Worm (Caenorhabditis elegans) whole organism, young adult: ENCODE measurements around the gene F09E10.5.

Experiments used
- B0261.1 ChIP-seq: sonication (generic microtip); optimal IDR thresholded peaks from 2 replicates; lab custom pipeline; 2016; ENCODE audit warnings: mild to moderate bottlenecking, missing genetic modification characterization, moderate library complexity, missing compliant biosample characterization
- C06A6.2 ChIP-seq: fragments of 200-800 bp; sonication (Bioruptor generic); conservative IDR thresholded peaks from 2 replicates; pipeline ENCODE4 v1.3.6; 2022; ENCODE audit warnings: missing genetic modification characterization, missing compliant biosample characterization
- F22D6.2 ChIP-seq: sonication (generic microtip); optimal IDR thresholded peaks from 2 replicates; lab custom pipeline; 2016; ENCODE audit warnings: mild to moderate bottlenecking, missing genetic modification characterization, missing compliant biosample characterization
- F39B2.1 ChIP-seq: fragments of 200-800 bp; sonication (Bioruptor generic); IDR thresholded peaks from 2 replicates; pipeline ENCODE4 v1.3.6; 2022; ENCODE audit warnings: missing genetic modification reagents, missing genetic modification characterization, missing compliant biosample characterization
- F57A8.1 ChIP-seq: fragments of 200-800 bp; sonication (Bioruptor generic); optimal IDR thresholded peaks from 2 replicates; lab custom pipeline; 2018; ENCODE audit warnings: mild to moderate bottlenecking, missing genetic modification characterization, moderate library complexity, missing compliant biosample characterization
- F57C9.4 ChIP-seq: sonication (generic microtip); optimal IDR thresholded peaks from 2 replicates; lab custom pipeline; 2017; ENCODE audit warnings: mild to moderate bottlenecking, missing genetic modification characterization, missing compliant biosample characterization
- K12H6.12 ChIP-seq: fragments of 200-800 bp; sonication (Bioruptor generic); optimal IDR thresholded peaks from 2 replicates; lab custom pipeline; 2018; ENCODE audit warnings: mild to moderate bottlenecking, missing genetic modification characterization, missing compliant biosample characterization
- T07F8.4 ChIP-seq: sonication (generic microtip); optimal IDR thresholded peaks from 2 replicates; lab custom pipeline; 2016; ENCODE audit warnings: mild to moderate bottlenecking, missing genetic modification characterization, moderate library complexity, missing compliant biosample characterization
- Y79H2A.3 ChIP-seq: fragments of 200-800 bp; sonication (Bioruptor generic); conservative IDR thresholded peaks from 2 replicates; pipeline ENCODE4 v1.3.6; 2022; ENCODE audit warnings: missing genetic modification reagents, missing genetic modification characterization, missing compliant biosample characterization
- Y95B8A.8 ChIP-seq: fragments of 200-800 bp; sonication (Bioruptor generic); IDR thresholded peaks from 2 replicates; pipeline ENCODE4 v1.3.6; 2022; ENCODE audit warnings: missing genetic modification reagents, missing genetic modification characterization, missing compliant biosample characterization
- ZK185.1 ChIP-seq: sonication (generic microtip); optimal IDR thresholded peaks from 2 replicates; lab custom pipeline; 2016; ENCODE audit warnings: mild to moderate bottlenecking, missing genetic modification characterization, missing compliant biosample characterization; ENCODE audit not compliant: poor library complexity, severe bottlenecking
- akir-1 ChIP-seq: fragments of 200-800 bp; sonication (Bioruptor generic); optimal IDR thresholded peaks from 2 replicates; lab custom pipeline; 2018; ENCODE audit warnings: mild to moderate bottlenecking, missing genetic modification characterization, moderate library complexity, missing compliant biosample characterization
- aptf-2 ChIP-seq: fragments of 200-800 bp; sonication (Bioruptor generic); conservative IDR thresholded peaks from 2 replicates; pipeline ENCODE4 v1.3.6; 2022; ENCODE audit warnings: missing genetic modification reagents, missing genetic modification characterization, missing compliant biosample characterization
- atf-7 ChIP-seq: sonication (generic microtip); optimal IDR thresholded peaks from 2 replicates; lab custom pipeline; 2017; ENCODE audit warnings: mild to moderate bottlenecking, missing genetic modification characterization, missing compliant biosample characterization
- ceh-100 ChIP-seq: fragments of 200-800 bp; sonication (Bioruptor generic); IDR thresholded peaks from 2 replicates; pipeline ENCODE4 v1.3.6; 2022; ENCODE audit warnings: missing genetic modification reagents, missing genetic modification characterization, missing compliant biosample characterization
- ceh-27 ChIP-seq: fragments of 200-800 bp; sonication (Bioruptor generic); optimal IDR thresholded peaks from 2 replicates; lab custom pipeline; 2018; ENCODE audit warnings: mild to moderate bottlenecking, missing genetic modification characterization, moderate library complexity, missing compliant biosample characterization
- die-1 ChIP-seq: sonication (generic microtip); optimal IDR thresholded peaks from 2 replicates; lab custom pipeline; 2016; ENCODE audit warnings: missing genotype, mild to moderate bottlenecking, missing genetic modification characterization, missing compliant biosample characterization
- dox-1 ChIP-seq: fragments of 200-800 bp; sonication (Bioruptor generic); IDR thresholded peaks from 2 replicates; pipeline ENCODE4 v1.3.6; 2022; ENCODE audit warnings: missing genetic modification reagents, missing genetic modification characterization, missing compliant biosample characterization
- dpff-1 ChIP-seq: sonication (generic microtip); optimal IDR thresholded peaks from 2 replicates; lab custom pipeline; 2017; ENCODE audit warnings: mild to moderate bottlenecking, missing genetic modification characterization, missing compliant biosample characterization
- dpl-1 ChIP-seq: fragments of 150-350 bp; optimal IDR thresholded peaks from 2 replicates; lab custom pipeline; 2014; ENCODE audit warnings: missing biosample characterization, missing genetic modification reagents, missing genetic modification characterization
- egl-18 ChIP-seq: fragments of 200-800 bp; sonication (Bioruptor generic); IDR thresholded peaks from 2 replicates; pipeline ENCODE4 v1.3.6; 2022; ENCODE audit warnings: missing genetic modification reagents, missing genetic modification characterization, missing compliant biosample characterization
- ets-4 ChIP-seq: fragments of 200-800 bp; sonication (Bioruptor generic); optimal IDR thresholded peaks from 2 replicates; lab custom pipeline; 2018; ENCODE audit warnings: mild to moderate bottlenecking, missing genetic modification characterization, missing compliant biosample characterization
- him-1 ChIP-seq: sonication (generic microtip); optimal IDR thresholded peaks from 2 replicates; lab custom pipeline; 2016; ENCODE audit warnings: missing genotype, missing genetic modification reagents, missing genetic modification characterization, missing compliant biosample characterization
- hmg-1.2 ChIP-seq: fragments of 200-800 bp; sonication (Bioruptor generic); IDR thresholded peaks from 2 replicates; pipeline ENCODE4 v1.3.6; 2022; ENCODE audit warnings: missing genetic modification reagents, missing genetic modification characterization, missing compliant biosample characterization
- hrde-1 ChIP-seq: sonication (generic microtip); optimal IDR thresholded peaks from 2 replicates; lab custom pipeline; 2016; ENCODE audit warnings: missing genetic modification characterization, mild to moderate bottlenecking, missing compliant biosample characterization, moderate library complexity, missing genotype, missing genetic modification reagents, borderline replicate concordance
- lin-26 ChIP-seq: fragments of 200-800 bp; sonication (Bioruptor generic); IDR thresholded peaks from 2 replicates; pipeline ENCODE4 v1.3.6; 2022; ENCODE audit warnings: missing genetic modification reagents, missing genetic modification characterization, missing compliant biosample characterization
- lin-35 ChIP-seq, 3 experiments: fragments of 150-350 bp in 2 of 3; sonication (generic microtip) in 1 of 3; optimal IDR thresholded peaks; 2 replicates each; lab custom pipeline; 2014 to 2018; ENCODE audit warnings: missing biosample characterization in 3 of 3, missing genetic modification characterization in 3 of 3, missing genetic modification reagents in 3 of 3
- lin-40 ChIP-seq: sonication (generic microtip); optimal IDR thresholded peaks from 2 replicates; lab custom pipeline; 2016; ENCODE audit warnings: missing genetic modification characterization, mild to moderate bottlenecking, missing compliant biosample characterization, missing genotype, missing genetic modification reagents
- lsy-27 ChIP-seq: sonication (generic microtip); optimal IDR thresholded peaks from 2 replicates; lab custom pipeline; 2017; ENCODE audit warnings: missing genetic modification characterization, mild to moderate bottlenecking, missing compliant biosample characterization, antibody characterized with exemption, missing genotype, borderline replicate concordance; ENCODE audit not compliant: insufficient read depth
- madf-3 ChIP-seq: fragments of 200-800 bp; sonication (Bioruptor generic); IDR thresholded peaks from 2 replicates; pipeline ENCODE4 v1.3.6; 2022; ENCODE audit warnings: missing genetic modification reagents, missing genetic modification characterization, missing compliant biosample characterization
- nfya-1 ChIP-seq: sonication (generic microtip); optimal IDR thresholded peaks from 2 replicates; lab custom pipeline; 2017; ENCODE audit warnings: antibody characterized with exemption, missing compliant biosample characterization, missing genetic modification characterization, borderline replicate concordance; ENCODE audit not compliant: insufficient read depth
- nfya-2 ChIP-seq: fragments of 200-800 bp; sonication (Bioruptor generic); IDR thresholded peaks from 2 replicates; pipeline ENCODE4 v1.3.6; 2022; ENCODE audit warnings: missing genetic modification reagents, missing genetic modification characterization, missing compliant biosample characterization
- nhr-80 ChIP-seq: sonication (generic microtip); optimal IDR thresholded peaks from 2 replicates; lab custom pipeline; 2016; ENCODE audit warnings: missing genetic modification characterization, missing compliant biosample characterization
- nhr-90 ChIP-seq: sonication (generic microtip); optimal IDR thresholded peaks from 2 replicates; lab custom pipeline; 2016; ENCODE audit warnings: missing genotype, mild to moderate bottlenecking, missing genetic modification characterization, missing compliant biosample characterization
- pha-4 ChIP-seq: fragments of 150-350 bp; sonication (generic microtip); optimal IDR thresholded peaks from 2 replicates; lab custom pipeline; 2014; ENCODE audit warnings: missing biosample characterization, missing genetic modification reagents, missing genetic modification characterization
- sea-2 ChIP-seq: fragments of 200-800 bp; sonication (Bioruptor generic); IDR thresholded peaks from 2 replicates; pipeline ENCODE4 v1.3.6; 2022; ENCODE audit warnings: missing genetic modification characterization, missing compliant biosample characterization
- snpc-1.1 ChIP-seq: sonication (generic microtip); optimal IDR thresholded peaks from 2 replicates; lab custom pipeline; 2017; ENCODE audit warnings: missing genetic modification characterization, mild to moderate bottlenecking, missing compliant biosample characterization, antibody characterized with exemption, moderate library complexity, missing genotype, missing genetic modification reagents; ENCODE audit not compliant: insufficient read depth
- snpc-4 ChIP-seq, 5 experiments: fragments of 150-350 bp in 1 of 5; sonication (generic microtip) in 4 of 5; optimal IDR thresholded peaks; 2 replicates each; lab custom pipeline; 2014 to 2018; ENCODE audit warnings: missing genetic modification characterization in 5 of 5, missing biosample characterization in 3 of 5, antibody characterized with exemption in 2 of 5, mild to moderate bottlenecking in 2 of 5, missing compliant biosample characterization in 2 of 5, missing genotype in 2 of 5, moderate library complexity in 2 of 5, missing genetic modification reagents in 1 of 5
- sptf-2 ChIP-seq: fragments of 200-800 bp; sonication (Bioruptor generic); optimal IDR thresholded peaks from 2 replicates; lab custom pipeline; 2018; ENCODE audit warnings: mild to moderate bottlenecking, missing genetic modification characterization, missing compliant biosample characterization
- tbp1 ChIP-seq: fragments of 200-800 bp; sonication (Bioruptor generic); optimal IDR thresholded peaks from 2 replicates; lab custom pipeline; 2018; ENCODE audit warnings: mild to moderate bottlenecking, missing genetic modification characterization, missing compliant biosample characterization
- ztf-18 ChIP-seq: sonication (generic microtip); optimal IDR thresholded peaks from 2 replicates; lab custom pipeline; 2016; ENCODE audit warnings: missing genotype, mild to moderate bottlenecking, missing genetic modification characterization, missing compliant biosample characterization
- ztf-28 ChIP-seq: fragments of 200-800 bp; sonication (Bioruptor generic); IDR thresholded peaks from 2 replicates; pipeline ENCODE4 v1.3.6; 2022; ENCODE audit warnings: missing genetic modification reagents, missing genetic modification characterization, missing compliant biosample characterization
- ztf-3 ChIP-seq: fragments of 200-800 bp; sonication (Bioruptor generic); optimal IDR thresholded peaks from 2 replicates; lab custom pipeline; 2018; ENCODE audit warnings: mild to moderate bottlenecking, missing genetic modification characterization, missing compliant biosample characterization
- ztf-6 ChIP-seq: fragments of 200-800 bp; sonication (Bioruptor generic); IDR thresholded peaks from 2 replicates; pipeline ENCODE4 v1.3.6; 2022; ENCODE audit warnings: missing genetic modification reagents, missing genetic modification characterization, missing compliant biosample characterization

Gene F09E10.5

DNA sequence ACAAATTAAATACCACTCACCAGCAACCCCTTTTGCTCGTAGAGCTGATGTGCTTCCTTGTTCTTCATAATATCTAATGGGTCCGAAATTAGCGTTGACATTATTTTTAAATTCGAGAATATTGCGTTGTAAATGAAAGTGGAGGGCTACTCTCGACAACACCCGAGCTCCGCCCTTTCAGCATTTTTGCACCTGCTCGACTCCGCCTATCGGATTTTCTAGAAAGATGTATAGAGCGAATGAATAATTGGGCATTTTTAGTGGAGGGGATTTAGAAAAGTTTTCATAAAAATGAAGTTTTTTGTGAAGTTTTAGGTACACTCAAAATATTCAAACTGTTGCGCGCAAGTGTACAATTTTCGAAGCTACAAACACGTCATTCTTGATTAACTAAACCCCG lies at the start of gene F09E10.5:
TSS of gene F09E10.5 (minus strand) at position 101 of the 400 bp plus-strand sequence.
- no peak for TF ChIP-seq tbp1 (GFP tag; lab: Kevin White, UChicago)
- no peak for TF ChIP-seq snpc-4 (GFP tag; optimal IDR thresholded peaks at IDR 0.05; lab: Kevin White, UChicago)
- TF ChIP-seq snpc-4 (tag; optimal IDR thresholded peaks at IDR 0.05; lab: Kevin White, UChicago): no peak
- no peak for TF ChIP-seq nhr-90 (tag; lab: Kevin White, UChicago)
- no peak for TF ChIP-seq sptf-2 (GFP tag; lab: Kevin White, UChicago)
- no peak for TF ChIP-seq lin-26 (GFP tag; lab: Robert Waterston, UW)
- no peak for TF ChIP-seq B0261.1 (tag; lab: Kevin White, UChicago)
- TF ChIP-seq aptf-2: no peak
- no peak for TF ChIP-seq sea-2 (GFP tag; lab: Robert Waterston, UW)
- TF ChIP-seq Y95B8A.8: no peak
- TF ChIP-seq snpc-1.1 (tag; lab: Kevin White, UChicago): no peak
- TF ChIP-seq F57C9.4 (tag; lab: Kevin White, UChicago): no peak
- no peak for TF ChIP-seq hrde-1 (tag; lab: Kevin White, UChicago)
- no peak for TF ChIP-seq him-1
- no peak for TF ChIP-seq ztf-18 (tag; lab: Kevin White, UChicago)

DNA sequence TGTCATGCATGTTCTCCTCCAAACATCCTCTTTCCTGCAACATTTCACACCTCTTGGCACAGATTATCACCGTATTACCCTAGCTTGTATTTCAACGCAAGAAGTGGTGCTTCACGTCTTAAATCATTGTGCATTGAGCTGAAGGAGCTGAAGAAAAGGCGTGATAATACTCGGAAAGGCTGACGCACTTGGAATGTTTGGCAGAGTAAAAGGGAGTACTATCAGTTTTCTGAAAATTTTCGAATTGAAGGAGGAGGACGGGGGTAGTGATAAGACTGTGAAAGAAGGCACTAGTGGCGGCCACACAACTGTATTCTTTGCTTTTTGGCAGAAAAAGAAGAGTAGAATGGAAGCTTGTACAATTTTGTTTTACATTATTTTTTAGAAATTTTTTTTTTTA lies 49.3 kb upstream of the F09E10.5 start:
- TF ChIP-seq dpl-1 (GFP tag; lab: Kevin White, UChicago) (no peak), nhr-80 (tag; lab: Kevin White, UChicago) (peak; percentile 42)

DNA sequence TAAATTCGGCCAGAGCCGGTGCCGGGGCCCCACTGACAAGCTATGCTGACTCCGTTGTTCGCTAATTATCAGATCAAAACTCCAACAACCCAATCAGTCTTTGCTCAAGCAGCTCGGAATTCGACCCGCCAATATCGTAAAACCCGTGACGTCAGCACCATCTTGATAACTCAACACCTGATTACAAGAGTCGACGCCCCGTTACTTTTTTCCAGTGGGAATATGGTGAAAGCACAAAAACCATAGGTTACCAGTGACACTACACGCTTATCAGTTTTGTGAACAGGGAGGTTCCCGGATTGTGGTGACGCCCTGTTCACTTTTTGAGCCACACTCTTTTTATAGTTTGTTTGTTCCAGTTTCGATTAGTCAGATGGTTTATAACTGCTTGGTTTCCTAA lies 46.9 kb upstream of the F09E10.5 start:
- peak; percentile 87 for TF ChIP-seq nhr-80 (tag; lab: Kevin White, UChicago)
- no peak for TF ChIP-seq hmg-1.2 (GFP tag; lab: Robert Waterston, UW)
- TF ChIP-seq C06A6.2 (GFP tag; lab: Robert Waterston, UW): no peak
- TF ChIP-seq K12H6.12 (tag; lab: Kevin White, UChicago): no peak
- no peak for TF ChIP-seq ztf-28
- no peak for TF ChIP-seq F57C9.4 (tag; lab: Kevin White, UChicago)
- no peak for TF ChIP-seq hrde-1 (tag; lab: Kevin White, UChicago)
- peak; percentile 59 for TF ChIP-seq pha-4 (tag; lab: Kevin White, UChicago)
- no peak for TF ChIP-seq nfya-2 (GFP tag; lab: Robert Waterston, UW)
- TF ChIP-seq madf-3: no peak
- no peak for TF ChIP-seq F57A8.1 (GFP tag; lab: Kevin White, UChicago)
- no peak for TF ChIP-seq F22D6.2
- TF ChIP-seq ztf-3 (GFP tag; lab: Kevin White, UChicago): no peak
- no peak for TF ChIP-seq F39B2.1 (GFP tag; lab: Robert Waterston, UW)
- TF ChIP-seq dpff-1 (tag; lab: Kevin White, UChicago): no peak
- TF ChIP-seq egl-18 (GFP tag; lab: Robert Waterston, UW): no peak
- no peak for TF ChIP-seq ztf-6 (GFP tag; lab: Robert Waterston, UW)
- TF ChIP-seq ceh-100 (GFP tag; lab: Robert Waterston, UW): no peak
- no peak for TF ChIP-seq lsy-27 (tag; lab: Kevin White, UChicago)
- no peak for TF ChIP-seq Y79H2A.3 (GFP tag; lab: Robert Waterston, UW)
- no peak for TF ChIP-seq T07F8.4 (tag; lab: Kevin White, UChicago)
- TF ChIP-seq die-1: no peak
- TF ChIP-seq ceh-27 (GFP tag; lab: Kevin White, UChicago): no peak
- no peak for TF ChIP-seq akir-1 (GFP tag; lab: Kevin White, UChicago)
- TF ChIP-seq ets-4: peak; percentile 38
- TF ChIP-seq nfya-1 (tag; lab: Kevin White, UChicago): no peak
- TF ChIP-seq dox-1 (GFP tag; lab: Robert Waterston, UW): peak; percentile 65
- no peak for TF ChIP-seq B0261.1 (tag; lab: Kevin White, UChicago)
- TF ChIP-seq lin-35 (GFP tag; optimal IDR thresholded peaks at IDR 0.05; lab: Kevin White, UChicago): no peak
- TF ChIP-seq tbp1 (GFP tag; lab: Kevin White, UChicago): no peak
- TF ChIP-seq atf-7: peak; percentile 59
- TF ChIP-seq ZK185.1 (tag; lab: Kevin White, UChicago): no peak
- TF ChIP-seq ztf-18 (tag; lab: Kevin White, UChicago): no peak
- TF ChIP-seq lin-40 (tag; lab: Kevin White, UChicago): no peak
